Fruit fly (Drosophila melanogaster) whole organism, embryonic: ENCODE results near the gene CAH9.
A peak's percentile ranks its signal among the peaks of the same experiment; 100 is the strongest.

Source experiments
- Bteb2 ChIP-seq: fragments of 200-800 bp; sonication (Bioruptor generic); optimal IDR thresholded peaks from 2 replicates; lab custom pipeline; 2016; ENCODE audit warnings: missing biosample characterization, missing genetic modification characterization
- CG10209 ChIP-seq: fragments of 200-800 bp; sonication (Bioruptor generic); optimal IDR thresholded peaks from 3 replicates; lab custom pipeline; 2017; ENCODE audit warnings: missing biosample characterization, mild to moderate bottlenecking, missing genetic modification characterization, missing genetic modification reagents
- CG1024 ChIP-seq: fragments of 200-800 bp; sonication (Bioruptor generic); IDR thresholded peaks from 2 replicates; pipeline ENCODE4 v1.3.6; 2022; ENCODE audit warnings: missing biosample characterization, missing genetic modification characterization
- CG11085 ChIP-seq: fragments of 200-800 bp; sonication (Bioruptor generic); IDR thresholded peaks from 2 replicates; pipeline ENCODE4 v1.3.6; 2022; ENCODE audit warnings: missing biosample characterization, missing genetic modification characterization
- CG11456 ChIP-seq: fragments of 200-800 bp; sonication (Bioruptor generic); IDR thresholded peaks from 3 replicates; pipeline ENCODE4 v1.3.6; 2022; ENCODE audit warnings: missing biosample characterization, missing genetic modification characterization
- CG12299 ChIP-seq: fragments of 200-800 bp; sonication (Bioruptor generic); optimal IDR thresholded peaks from 2 replicates; lab custom pipeline; 2018; ENCODE audit warnings: missing biosample characterization, mild to moderate bottlenecking, missing genetic modification characterization
- CG14965 ChIP-seq: fragments of 200-800 bp; sonication (Bioruptor generic); optimal IDR thresholded peaks from 2 replicates; lab custom pipeline; 2016; ENCODE audit warnings: missing biosample characterization, missing genetic modification characterization, borderline replicate concordance
- CG16779 ChIP-seq: fragments of 200-800 bp; sonication (Bioruptor generic); IDR thresholded peaks from 2 replicates; pipeline ENCODE4 v1.3.6; 2022; ENCODE audit warnings: missing biosample characterization, missing genetic modification characterization
- CG17385 ChIP-seq: fragments of 200-800 bp; sonication (Bioruptor generic); optimal IDR thresholded peaks from 3 replicates; lab custom pipeline; 2018; ENCODE audit warnings: missing biosample characterization, mild to moderate bottlenecking, missing genetic modification characterization
- CG17612 ChIP-seq: fragments of 200-800 bp; sonication (Bioruptor generic); IDR thresholded peaks from 2 replicates; pipeline ENCODE4 v1.3.6; 2022; ENCODE audit warnings: missing biosample characterization, missing genetic modification characterization
- CG18262 ChIP-seq: fragments of 200-800 bp; optimal IDR thresholded peaks from 3 replicates; lab custom pipeline; 2019; ENCODE audit warnings: missing biosample characterization, mild to moderate bottlenecking, missing genetic modification characterization, moderate library complexity
- CG18476 ChIP-seq: fragments of 200-800 bp; sonication (Bioruptor generic); optimal IDR thresholded peaks from 2 replicates; lab custom pipeline; 2016; ENCODE audit warnings: missing biosample characterization, mild to moderate bottlenecking, missing genetic modification characterization
- CG2202 ChIP-seq: fragments of 200-800 bp; sonication (Bioruptor generic); optimal IDR thresholded peaks from 2 replicates; lab custom pipeline; 2018; ENCODE audit warnings: missing biosample characterization, mild to moderate bottlenecking, missing genetic modification characterization
- CG2712 ChIP-seq: fragments of 200-800 bp; optimal IDR thresholded peaks from 3 replicates; lab custom pipeline; 2019; ENCODE audit warnings: missing biosample characterization, mild to moderate bottlenecking, missing genetic modification characterization, moderate library complexity
- CG30431 ChIP-seq: fragments of 200-800 bp; sonication (Bioruptor generic); optimal IDR thresholded peaks from 2 replicates; lab custom pipeline; 2017; ENCODE audit warnings: missing biosample characterization, missing genetic modification characterization
- CG32532 ChIP-seq: fragments of 200-800 bp; sonication (Bioruptor generic); IDR thresholded peaks from 2 replicates; pipeline ENCODE4 v1.3.6; 2022; ENCODE audit warnings: missing biosample characterization, missing genetic modification characterization
- CG3281 ChIP-seq: fragments of 200-800 bp; sonication (Bioruptor generic); optimal IDR thresholded peaks from 3 replicates; lab custom pipeline; 2017; ENCODE audit warnings: missing biosample characterization, mild to moderate bottlenecking, missing genetic modification characterization
- CG4360 ChIP-seq: fragments of 200-800 bp; sonication (Bioruptor generic); IDR thresholded peaks from 2 replicates; pipeline ENCODE4 v1.3.6; 2022; ENCODE audit warnings: missing biosample characterization, missing genetic modification characterization
- CG6683 ChIP-seq: fragments of 200-800 bp; sonication (Bioruptor generic); optimal IDR thresholded peaks from 2 replicates; lab custom pipeline; 2017; ENCODE audit warnings: missing biosample characterization, mild to moderate bottlenecking, missing genetic modification characterization, missing genetic modification reagents
- CG6765 ChIP-seq: fragments of 200-800 bp; sonication (Bioruptor generic); optimal IDR thresholded peaks from 3 replicates; lab custom pipeline; 2017; ENCODE audit warnings: missing biosample characterization, mild to moderate bottlenecking, missing genetic modification characterization
- Dek ChIP-seq: fragments of 200-800 bp; sonication (Bioruptor generic); optimal IDR thresholded peaks from 3 replicates; lab custom pipeline; 2019; ENCODE audit warnings: missing biosample characterization, mild to moderate bottlenecking, missing genetic modification characterization, moderate library complexity
- Doc2 ChIP-seq: fragments of 200-800 bp; sonication (Bioruptor generic); IDR thresholded peaks from 2 replicates; pipeline ENCODE4 v1.3.6; 2022; ENCODE audit warnings: missing biosample characterization, missing genetic modification characterization
- Hsf ChIP-seq: fragments of 200-800 bp; sonication (Bioruptor generic); optimal IDR thresholded peaks from 3 replicates; lab custom pipeline; 2016; ENCODE audit warnings: missing biosample characterization, missing genetic modification characterization
- Mad ChIP-seq: fragments of 200-800 bp; sonication (Bioruptor generic); optimal IDR thresholded peaks from 2 replicates; lab custom pipeline; 2016; ENCODE audit warnings: missing biosample characterization, missing genetic modification characterization
- Mes4 ChIP-seq: fragments of 200-800 bp; sonication (Bioruptor generic); optimal IDR thresholded peaks from 2 replicates; lab custom pipeline; 2016; ENCODE audit warnings: missing biosample characterization, missing genetic modification characterization
- Nf-YC ChIP-seq: fragments of 200-800 bp; optimal IDR thresholded peaks from 3 replicates; lab custom pipeline; 2019; ENCODE audit warnings: missing biosample characterization, mild to moderate bottlenecking, missing genetic modification characterization, moderate library complexity
- Sin3A ChIP-seq: fragments of >200 bp; optimal IDR thresholded peaks from 2 replicates; lab custom pipeline; 2018
- Sry-δ ChIP-seq: fragments of 200-800 bp; sonication (Bioruptor generic); optimal IDR thresholded peaks from 2 replicates; lab custom pipeline; 2016; ENCODE audit warnings: missing biosample characterization, missing genetic modification characterization
- Taf1 ChIP-seq: fragments of 200-800 bp; sonication (Bioruptor generic); IDR thresholded peaks from 2 replicates; pipeline ENCODE4 v1.3.6; 2022; ENCODE audit warnings: missing biosample characterization, missing genetic modification characterization
- abd-A ChIP-seq: fragments of 200-800 bp; sonication (Bioruptor generic); optimal IDR thresholded peaks from 3 replicates; lab custom pipeline; 2019; ENCODE audit warnings: missing biosample characterization, mild to moderate bottlenecking, missing genetic modification characterization, moderate library complexity
- al ChIP-seq: fragments of 200-800 bp; sonication (Bioruptor generic); IDR thresholded peaks from 2 replicates; pipeline ENCODE4 v1.3.6; 2022; ENCODE audit warnings: missing biosample characterization, missing genetic modification characterization
- br ChIP-seq: fragments of >200 bp; optimal IDR thresholded peaks from 2 replicates; lab custom pipeline; 2017
- chinmo ChIP-seq: fragments of 200-800 bp; sonication (Bioruptor generic); IDR thresholded peaks from 4 replicates; pipeline ENCODE4 v1.3.6; 2022; ENCODE audit warnings: missing biosample characterization, missing genetic modification characterization; ENCODE audit not compliant: partially characterized antibody
- chn ChIP-seq: fragments of 200-800 bp; sonication (Bioruptor generic); optimal IDR thresholded peaks from 2 replicates; lab custom pipeline; 2016; ENCODE audit warnings: missing biosample characterization, missing genetic modification characterization
- corto ChIP-seq: fragments of 200-800 bp; sonication (Bioruptor generic); optimal IDR thresholded peaks from 2 replicates; lab custom pipeline; 2016; ENCODE audit warnings: missing biosample characterization, mild to moderate bottlenecking, missing genetic modification characterization, moderate library complexity
- disco-r ChIP-seq: fragments of 200-800 bp; sonication (Bioruptor generic); optimal IDR thresholded peaks from 2 replicates; lab custom pipeline; 2016; ENCODE audit warnings: missing biosample characterization, missing genetic modification characterization
- en ChIP-seq: fragments of 200-800 bp; sonication (Bioruptor generic); optimal IDR thresholded peaks from 2 replicates; lab custom pipeline; 2016; ENCODE audit warnings: missing biosample characterization, missing genetic modification characterization
- fd64A ChIP-seq: fragments of 200-800 bp; sonication (Bioruptor generic); optimal IDR thresholded peaks from 3 replicates; lab custom pipeline; 2018; ENCODE audit warnings: missing biosample characterization, mild to moderate bottlenecking, missing genetic modification characterization
- gce ChIP-seq: fragments of 200-800 bp; sonication (Bioruptor generic); IDR thresholded peaks from 3 replicates; pipeline ENCODE4 v1.3.6; 2022; ENCODE audit warnings: missing biosample characterization, missing genetic modification characterization
- grau ChIP-seq: fragments of 200-800 bp; optimal IDR thresholded peaks from 3 replicates; lab custom pipeline; 2019; ENCODE audit warnings: missing biosample characterization, mild to moderate bottlenecking, missing genetic modification characterization, moderate library complexity
- hb ChIP-seq: fragments of 200-800 bp; sonication (Bioruptor generic); IDR thresholded peaks from 3 replicates; pipeline ENCODE4 v1.3.6; 2022; ENCODE audit warnings: missing biosample characterization, missing genetic modification characterization; ENCODE audit not compliant: partially characterized antibody
- jing ChIP-seq: fragments of 200-800 bp; sonication (Bioruptor generic); optimal IDR thresholded peaks from 2 replicates; lab custom pipeline; 2018; ENCODE audit warnings: missing biosample characterization, mild to moderate bottlenecking, missing genetic modification characterization
- mld ChIP-seq: fragments of 200-800 bp; sonication (Bioruptor generic); IDR thresholded peaks from 3 replicates; pipeline ENCODE4 v1.3.6; 2022; ENCODE audit warnings: missing biosample characterization, missing genetic modification characterization; ENCODE audit not compliant: partially characterized antibody
- pb ChIP-seq: fragments of 200-800 bp; sonication (Bioruptor generic); optimal IDR thresholded peaks from 3 replicates; lab custom pipeline; 2016; ENCODE audit warnings: missing biosample characterization, missing genetic modification characterization
- pho ChIP-seq: fragments of 200-800 bp; sonication (Bioruptor generic); optimal IDR thresholded peaks from 2 replicates; lab custom pipeline; 2016; ENCODE audit warnings: missing biosample characterization, missing genetic modification characterization
- psq ChIP-seq: fragments of 200-800 bp; sonication (Bioruptor generic); optimal IDR thresholded peaks from 2 replicates; lab custom pipeline; 2017; ENCODE audit warnings: missing biosample characterization, missing genetic modification characterization
- pum ChIP-seq: fragments of 200-800 bp; sonication (Bioruptor generic); optimal IDR thresholded peaks from 2 replicates; lab custom pipeline; 2016; ENCODE audit warnings: missing biosample characterization, missing genetic modification characterization
- row ChIP-seq: fragments of 200-800 bp; sonication (Bioruptor generic); IDR thresholded peaks from 3 replicates; pipeline ENCODE4 v1.3.6; 2022; ENCODE audit warnings: missing biosample characterization, missing genetic modification characterization
- sqz ChIP-seq: fragments of 200-800 bp; sonication (Bioruptor generic); optimal IDR thresholded peaks from 3 replicates; lab custom pipeline; 2018; ENCODE audit warnings: missing biosample characterization, mild to moderate bottlenecking, missing genetic modification characterization
- tap ChIP-seq: fragments of 200-800 bp; optimal IDR thresholded peaks from 3 replicates; lab custom pipeline; 2019; ENCODE audit warnings: missing biosample characterization, mild to moderate bottlenecking, missing genetic modification characterization, moderate library complexity
- tin ChIP-seq: fragments of 200-800 bp; sonication (Bioruptor generic); optimal IDR thresholded peaks from 3 replicates; lab custom pipeline; 2016; ENCODE audit warnings: missing biosample characterization, missing genetic modification characterization

The CAH9 gene

DNA sequence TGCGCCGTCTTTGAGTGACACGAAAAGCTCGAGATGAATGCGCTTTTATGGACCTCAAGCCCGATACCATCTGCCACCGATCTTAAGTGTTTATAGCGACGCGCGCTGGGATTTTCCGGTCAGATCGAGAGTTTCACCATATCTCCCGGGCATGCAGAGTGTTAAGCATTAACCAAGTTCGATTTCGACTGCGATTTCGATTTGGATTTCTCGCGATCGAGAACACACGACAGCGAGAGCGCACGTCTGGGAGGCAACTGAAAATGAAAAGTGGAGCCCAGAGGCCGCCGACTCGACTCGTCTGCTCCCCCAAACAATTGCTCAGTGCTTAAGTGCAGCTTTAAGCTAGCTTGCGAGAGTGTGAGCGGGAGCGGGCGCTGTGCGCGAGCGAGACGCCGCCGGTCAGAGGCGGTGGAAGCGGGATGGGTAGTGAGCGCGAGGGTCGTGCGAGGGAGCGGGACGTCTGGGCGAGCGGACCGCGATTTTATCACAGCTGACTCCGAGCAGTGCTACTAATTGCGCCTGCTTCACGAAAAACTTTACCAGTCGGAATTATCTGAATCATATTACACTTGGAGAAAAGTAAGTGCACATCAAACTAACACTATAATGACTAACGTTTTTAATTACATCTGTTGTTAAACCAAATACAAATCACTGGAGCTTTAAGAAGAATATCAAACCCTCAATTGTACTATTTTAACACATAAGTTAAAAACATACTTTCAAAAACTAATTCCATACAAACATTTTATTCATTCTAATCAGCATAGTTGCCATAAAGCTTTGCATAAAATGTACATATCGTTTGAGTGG is 36.0 kb downstream of the CAH9 start, which contains the start of gene spz (continued):
- TF ChIP-seq sqz (no peak), disco-r (GFP tag; lab: Kevin White, UChicago) (no peak), chn (GFP tag; lab: Kevin White, UChicago) (no peak), grau (tag; lab: Kevin White, UChicago) (peak; percentile 18), Nf-YC (tag; lab: Kevin White, UChicago) (no peak), Hsf (peak; percentile 24), tap (tag; lab: Kevin White, UChicago) (no peak), abd-A (tag; lab: Kevin White, UChicago) (no peak), fd64A (no peak), gce (GFP tag; lab: Robert Waterston, UW) (no peak), hb (GFP tag; lab: Robert Waterston, UW) (no peak), CG2202 (tag; lab: Kevin White, UChicago) (no peak), CG30431 (GFP tag; lab: Kevin White, UChicago) (no peak), CG6765 (GFP tag; lab: Kevin White, UChicago) (no peak), CG12299 (tag; lab: Kevin White, UChicago) (no peak), en (GFP tag; lab: Kevin White, UChicago) (no peak), Mes4 (GFP tag; lab: Kevin White, UChicago) (no peak), br (lab: Kevin White, UChicago) (no peak), CG14965 (GFP tag; lab: Kevin White, UChicago) (no peak), CG4360 (GFP tag; lab: Robert Waterston, UW) (no peak), tin (GFP tag; lab: Kevin White, UChicago) (no peak), Sry-δ (GFP tag; lab: Kevin White, UChicago) (no peak), CG32532 (GFP tag; lab: Robert Waterston, UW) (no peak; the same call in none of the 2 replicates), al (GFP tag; lab: Robert Waterston, UW) (0 out of 2 replicates have a peak, but pooled peaks have one; percentile 6), CG1024 (GFP tag; lab: Robert Waterston, UW) (no peak), chinmo (peak; percentile 95), corto (GFP tag; lab: Kevin White, UChicago) (no peak), CG10209 (GFP tag; lab: Kevin White, UChicago) (peak; percentile 17), Doc2 (GFP tag; lab: Robert Waterston, UW) (no peak), Mad (GFP tag; lab: Kevin White, UChicago) (no peak), CG18476 (no peak), pum (GFP tag; lab: Kevin White, UChicago) (no peak), jing (GFP tag; lab: Kevin White, UChicago) (no peak), row (GFP tag; lab: Robert Waterston, UW) (peak; percentile 46; the same call in 1 of the 3 replicates), mld (GFP tag; lab: Robert Waterston, UW) (no peak), CG16779 (GFP tag; lab: Robert Waterston, UW) (no peak), CG18262 (tag; lab: Kevin White, UChicago) (no peak), Sin3A (lab: Kevin White, UChicago) (no peak), CG6683 (GFP tag; lab: Kevin White, UChicago) (no peak), CG11085 (no peak), Dek (tag; lab: Kevin White, UChicago) (no peak), Bteb2 (GFP tag; lab: Kevin White, UChicago) (no peak), pho (peak; percentile 12), pb (GFP tag; lab: Kevin White, UChicago) (no peak), CG3281 (GFP tag; lab: Kevin White, UChicago) (no peak), CG17612 (no peak), Taf1 (no peak), CG11456 (no peak), psq (no peak), CG17385 (GFP tag; lab: Kevin White, UChicago) (no peak), CG2712 (tag; lab: Kevin White, UChicago) (no peak)
